Fruit fly (Drosophila melanogaster) whole organism, pupa: ENCODE measurements around the gene RhoU.

Experiments used
- CG13204 ChIP-seq: fragments of 200-800 bp; sonication (Bioruptor generic); optimal IDR thresholded peaks from 2 replicates; lab custom pipeline; 2018; ENCODE audit warnings: missing biosample characterization, mild to moderate bottlenecking, missing genetic modification characterization, moderate library complexity
- CG14655 ChIP-seq: fragments of 200-800 bp; sonication (Bioruptor generic); optimal IDR thresholded peaks from 3 replicates; lab custom pipeline; 2017; ENCODE audit warnings: mild to moderate bottlenecking, missing biosample characterization, missing genetic modification reagents, missing genetic modification characterization
- CG15710 ChIP-seq: fragments of 200-800 bp; sonication (Bioruptor generic); optimal IDR thresholded peaks from 2 replicates; lab custom pipeline; 2018; ENCODE audit warnings: missing biosample characterization, mild to moderate bottlenecking, missing genetic modification characterization, moderate library complexity
- CG32121 ChIP-seq: fragments of 200-800 bp; sonication (Bioruptor generic); IDR thresholded peaks from 2 replicates; pipeline ENCODE4 v1.3.6; 2022; ENCODE audit warnings: missing biosample characterization, missing genetic modification characterization
- CG4496 ChIP-seq: fragments of 200-800 bp; sonication (Bioruptor generic); IDR thresholded peaks from 3 replicates; pipeline ENCODE4 v1.3.6; 2022; ENCODE audit warnings: missing biosample characterization, missing genetic modification characterization
- CG9948 ChIP-seq: fragments of 200-800 bp; sonication (Bioruptor generic); optimal IDR thresholded peaks from 2 replicates; lab custom pipeline; 2018; ENCODE audit warnings: missing biosample characterization, mild to moderate bottlenecking, missing genetic modification characterization, moderate library complexity
- D1 ChIP-seq: fragments of 200-800 bp; sonication (Bioruptor generic); optimal IDR thresholded peaks from 2 replicates; lab custom pipeline; 2018; ENCODE audit warnings: missing biosample characterization, mild to moderate bottlenecking, missing genetic modification characterization, moderate library complexity
- Ets98B ChIP-seq: fragments of 200-800 bp; sonication (Bioruptor generic); IDR thresholded peaks from 2 replicates; pipeline ENCODE4 v1.3.6; 2022; ENCODE audit warnings: missing biosample characterization, missing genetic modification characterization
- Pif1A ChIP-seq: fragments of 200-800 bp; sonication (Bioruptor generic); optimal IDR thresholded peaks from 3 replicates; lab custom pipeline; 2016; ENCODE audit warnings: missing biosample characterization, missing genetic modification characterization
- fd96Ca ChIP-seq: fragments of 200-800 bp; sonication (Bioruptor generic); IDR thresholded peaks from 3 replicates; pipeline ENCODE4 v1.3.6; 2022; ENCODE audit warnings: missing biosample characterization, missing genetic modification characterization
- gl ChIP-seq: fragments of 200-800 bp; sonication (Bioruptor generic); optimal IDR thresholded peaks from 2 replicates; lab custom pipeline; 2018; ENCODE audit warnings: missing biosample characterization, mild to moderate bottlenecking, missing genetic modification characterization

dm6 chrX:10053547-10053946, 32.8 kb upstream of the RhoU start, which contains the start of gene Yp1:
- TF ChIP-seq CG14655 (no peak), Ets98B (no peak), CG32121 (GFP tag; lab: Robert Waterston, UW) (no peak), CG15710 (tag; lab: Kevin White, UChicago) (no peak), Pif1A (GFP tag; lab: Kevin White, UChicago) (no peak), D1 (no peak), gl (tag; lab: Kevin White, UChicago) (no peak), CG4496 (GFP tag; lab: Robert Waterston, UW) (no peak), fd96Ca (no peak), CG9948 (tag; lab: Kevin White, UChicago) (no peak), CG13204 (no peak)
